Worm (Caenorhabditis elegans): ENCODE results near the gene pinn-1.
A peak's percentile ranks its signal among the peaks of the same experiment; 100 is the strongest.

- no peak for TF ChIP-seq R02D3.7 (tag; optimal IDR thresholded peaks at IDR 0.05)
- TF ChIP-seq dmd-9 (GFP tag; IDR thresholded peaks at IDR 0.05) = no peak
- no peak for TF ChIP-seq hlh-30 (tag; optimal IDR thresholded peaks at IDR 0.05; ENCODE audit: insufficient read depth)
- TF ChIP-seq ceh-32 (tag; optimal IDR thresholded peaks at IDR 0.05; ENCODE audit: poor library complexity) = no peak
- no peak for TF ChIP-seq nhr-10 (tag; optimal IDR thresholded peaks at IDR 0.05)
- no peak for TF ChIP-seq daf-19 (GFP tag; conservative IDR thresholded peaks at IDR 0.05)
- TF ChIP-seq lsy-2 (tag; optimal IDR thresholded peaks at IDR 0.05) = no peak
- TF ChIP-seq nhr-41 (GFP tag; IDR thresholded peaks at IDR 0.05) = no peak
- TF ChIP-seq mes-2 (tag; optimal IDR thresholded peaks at IDR 0.05; ENCODE audit: poor library complexity, severe bottlenecking) = peak; percentile 78
- no peak for TF ChIP-seq sdz-12 (GFP tag; optimal IDR thresholded peaks at IDR 0.05)
- TF ChIP-seq ceh-82 (tag; optimal IDR thresholded peaks at IDR 0.05) = no peak
Observed at ce11 chrII:2919074-2919857, 30.5 kb upstream of the pinn-1 start, which contains the start of the genes ncap-1 and Y110A2AR.1.

All from whole organism, L4 larva.